Fruit fly (Drosophila melanogaster) whole organism, embryonic: ENCODE measurements around the gene CG43922.

ENCODE experiments used
- ATbp ChIP-seq: fragments of 200-800 bp; sonication (Bioruptor generic); optimal IDR thresholded peaks from 2 replicates; lab custom pipeline; 2017; ENCODE audit warnings: missing biosample characterization, mild to moderate bottlenecking, missing genetic modification characterization, missing genetic modification reagents
- Ada2b ChIP-seq: fragments of 200-800 bp; sonication (Bioruptor generic); IDR thresholded peaks from 2 replicates; pipeline ENCODE4 v1.3.6; 2022; ENCODE audit warnings: missing biosample characterization, missing genetic modification characterization
- Adf1 ChIP-seq: fragments of 200-800 bp; sonication (Bioruptor generic); IDR thresholded peaks from 2 replicates; pipeline ENCODE4 v1.3.6; 2022; ENCODE audit warnings: missing biosample characterization, missing genetic modification characterization
- CG11085 ChIP-seq: fragments of 200-800 bp; sonication (Bioruptor generic); IDR thresholded peaks from 2 replicates; pipeline ENCODE4 v1.3.6; 2022; ENCODE audit warnings: missing biosample characterization, missing genetic modification characterization
- CG11247 ChIP-seq: fragments of 200-800 bp; sonication (Bioruptor generic); IDR thresholded peaks from 2 replicates; pipeline ENCODE4 v1.3.6; 2022; ENCODE audit warnings: missing biosample characterization, missing genetic modification characterization
- CG12071 ChIP-seq: fragments of 200-800 bp; sonication (Bioruptor generic); optimal IDR thresholded peaks from 3 replicates; lab custom pipeline; 2018; ENCODE audit warnings: missing biosample characterization, mild to moderate bottlenecking, missing genetic modification characterization
- CG12659 ChIP-seq: fragments of 200-800 bp; sonication (Bioruptor generic); optimal IDR thresholded peaks from 3 replicates; lab custom pipeline; 2017; ENCODE audit warnings: mild to moderate bottlenecking, missing biosample characterization, missing genetic modification reagents, missing genetic modification characterization
- CG15269 ChIP-seq: fragments of 200-800 bp; sonication (Bioruptor generic); optimal IDR thresholded peaks from 2 replicates; lab custom pipeline; 2018; ENCODE audit warnings: missing biosample characterization, mild to moderate bottlenecking, missing genetic modification characterization, moderate library complexity
- CG15479 ChIP-seq: fragments of 200-800 bp; sonication (Bioruptor generic); optimal IDR thresholded peaks from 3 replicates; lab custom pipeline; 2019; ENCODE audit warnings: missing biosample characterization, mild to moderate bottlenecking, missing genetic modification characterization, moderate library complexity
- CG17385 ChIP-seq: fragments of 200-800 bp; sonication (Bioruptor generic); optimal IDR thresholded peaks from 3 replicates; lab custom pipeline; 2018; ENCODE audit warnings: missing biosample characterization, mild to moderate bottlenecking, missing genetic modification characterization
- CG18476 ChIP-seq: fragments of 200-800 bp; sonication (Bioruptor generic); optimal IDR thresholded peaks from 2 replicates; lab custom pipeline; 2016; ENCODE audit warnings: missing biosample characterization, mild to moderate bottlenecking, missing genetic modification characterization
- CG2875 ChIP-seq: fragments of 200-800 bp; sonication (Bioruptor generic); optimal IDR thresholded peaks from 2 replicates; lab custom pipeline; 2017; ENCODE audit warnings: missing biosample characterization, mild to moderate bottlenecking, missing genetic modification characterization, missing genetic modification reagents
- CG3065 ChIP-seq: fragments of 200-800 bp; sonication (Bioruptor generic); optimal IDR thresholded peaks from 2 replicates; lab custom pipeline; 2016; ENCODE audit warnings: missing biosample characterization, missing genetic modification characterization
- CG32532 ChIP-seq: fragments of 200-800 bp; sonication (Bioruptor generic); IDR thresholded peaks from 2 replicates; pipeline ENCODE4 v1.3.6; 2022; ENCODE audit warnings: missing biosample characterization, missing genetic modification characterization
- CG32767 ChIP-seq: fragments of 200-800 bp; sonication (Bioruptor generic); IDR thresholded peaks from 2 replicates; pipeline ENCODE4 v1.3.6; 2022; ENCODE audit warnings: missing biosample characterization, missing genetic modification characterization
- CG32772 ChIP-seq: fragments of 200-800 bp; sonication (Bioruptor generic); IDR thresholded peaks from 2 replicates; pipeline ENCODE4 v1.3.6; 2022; ENCODE audit warnings: missing biosample characterization, missing genetic modification characterization
- CG42726 ChIP-seq: fragments of 200-800 bp; sonication (Bioruptor generic); IDR thresholded peaks from 2 replicates; pipeline ENCODE4 v1.3.6; 2022; ENCODE audit warnings: missing biosample characterization, missing genetic modification characterization; ENCODE audit not compliant: partially characterized antibody
- CG4360 ChIP-seq: fragments of 200-800 bp; sonication (Bioruptor generic); IDR thresholded peaks from 2 replicates; pipeline ENCODE4 v1.3.6; 2022; ENCODE audit warnings: missing biosample characterization, missing genetic modification characterization
- CG7745 ChIP-seq: fragments of 200-800 bp; sonication (Bioruptor generic); optimal IDR thresholded peaks from 2 replicates; lab custom pipeline; 2018; ENCODE audit warnings: missing biosample characterization, mild to moderate bottlenecking, missing genetic modification characterization, moderate library complexity
- CG8388 ChIP-seq: fragments of 200-800 bp; sonication (Bioruptor generic); optimal IDR thresholded peaks from 2 replicates; lab custom pipeline; 2019; ENCODE audit warnings: missing biosample characterization, mild to moderate bottlenecking, missing genetic modification characterization, moderate library complexity
- CG9797 ChIP-seq: fragments of 200-800 bp; sonication (Bioruptor generic); optimal IDR thresholded peaks from 3 replicates; lab custom pipeline; 2018; ENCODE audit warnings: missing biosample characterization, mild to moderate bottlenecking, missing genetic modification characterization
- Chrac-16 ChIP-seq: fragments of 200-800 bp; sonication (Bioruptor generic); optimal IDR thresholded peaks from 3 replicates; lab custom pipeline; 2016; ENCODE audit warnings: missing biosample characterization, missing genetic modification characterization
- Eip74EF ChIP-seq, 2 experiments: fragments of 200-800 bp in 1 of 2; fragments of >200 bp in 1 of 2; sonication (Bioruptor generic) in 1 of 2; optimal IDR thresholded peaks; 2 replicates each; lab custom pipeline; 2017 to 2019; ENCODE audit warnings: missing biosample characterization in 2 of 2, missing genetic modification characterization in 2 of 2, mild to moderate bottlenecking in 1 of 2, moderate library complexity in 1 of 2
- MBD-R2 ChIP-seq: fragments of 200-800 bp; sonication (Bioruptor generic); IDR thresholded peaks from 2 replicates; pipeline ENCODE4 v1.3.6; 2022; ENCODE audit warnings: missing biosample characterization, missing genetic modification characterization
- Mes4 ChIP-seq: fragments of 200-800 bp; sonication (Bioruptor generic); optimal IDR thresholded peaks from 2 replicates; lab custom pipeline; 2016; ENCODE audit warnings: missing biosample characterization, missing genetic modification characterization
- NC2α ChIP-seq: fragments of 200-800 bp; sonication (Bioruptor generic); optimal IDR thresholded peaks from 2 replicates; lab custom pipeline; 2016; ENCODE audit warnings: missing biosample characterization, missing genetic modification characterization
- NK7.1 ChIP-seq: fragments of 200-800 bp; sonication (Bioruptor generic); optimal IDR thresholded peaks from 3 replicates; lab custom pipeline; 2016; ENCODE audit warnings: missing biosample characterization, missing genetic modification characterization
- Poxn ChIP-seq: fragments of 200-800 bp; sonication (Bioruptor generic); IDR thresholded peaks from 2 replicates; pipeline ENCODE4 v1.3.6; 2022; ENCODE audit warnings: missing biosample characterization, missing genetic modification characterization
- Ptx1 ChIP-seq: fragments of 200-800 bp; sonication (Bioruptor generic); IDR thresholded peaks from 2 replicates; pipeline ENCODE4 v1.3.6; 2022; ENCODE audit warnings: missing biosample characterization, missing genetic modification characterization
- Taf1 ChIP-seq: fragments of 200-800 bp; sonication (Bioruptor generic); IDR thresholded peaks from 2 replicates; pipeline ENCODE4 v1.3.6; 2022; ENCODE audit warnings: missing biosample characterization, missing genetic modification characterization
- Xbp1 ChIP-seq: fragments of 200-800 bp; sonication (Bioruptor generic); optimal IDR thresholded peaks from 3 replicates; lab custom pipeline; 2016; ENCODE audit warnings: missing biosample characterization, mild to moderate bottlenecking, missing genetic modification characterization
- ase ChIP-seq: fragments of 200-800 bp; sonication (Bioruptor generic); IDR thresholded peaks from 3 replicates; pipeline ENCODE4 v1.3.6; 2022; ENCODE audit warnings: missing biosample characterization, missing genetic modification characterization
- eve ChIP-seq, 2 experiments: fragments of >200 bp; optimal IDR thresholded peaks; 2 replicates each; lab custom pipeline; 2017; ENCODE audit warnings: missing biosample characterization in 2 of 2, missing genetic modification characterization in 2 of 2
- eyg ChIP-seq: fragments of 200-800 bp; sonication (Bioruptor generic); optimal IDR thresholded peaks from 3 replicates; lab custom pipeline; 2016; ENCODE audit warnings: missing biosample characterization, missing genetic modification characterization
- hbn ChIP-seq: fragments of 200-800 bp; sonication (Bioruptor generic); IDR thresholded peaks from 2 replicates; pipeline ENCODE4 v1.3.6; 2022; ENCODE audit warnings: missing biosample characterization, missing genetic modification characterization; ENCODE audit not compliant: partially characterized antibody
- jigr1 ChIP-seq: fragments of 200-800 bp; sonication (Bioruptor generic); IDR thresholded peaks from 3 replicates; pipeline ENCODE4 v1.3.6; 2022; ENCODE audit warnings: missing biosample characterization, missing genetic modification characterization
- kay ChIP-seq: fragments of 200-800 bp; sonication (Bioruptor generic); optimal IDR thresholded peaks from 2 replicates; lab custom pipeline; 2016; ENCODE audit warnings: missing biosample characterization, missing genetic modification characterization
- knrl ChIP-seq: fragments of 200-800 bp; sonication (Bioruptor generic); IDR thresholded peaks from 3 replicates; pipeline ENCODE4 v1.3.6; 2022; ENCODE audit warnings: missing biosample characterization, missing genetic modification characterization; ENCODE audit not compliant: partially characterized antibody
- onecut ChIP-seq: fragments of 200-800 bp; sonication (Bioruptor generic); IDR thresholded peaks from 2 replicates; pipeline ENCODE4 v1.3.6; 2022; ENCODE audit warnings: missing biosample characterization, missing genetic modification characterization
- pfk ChIP-seq: fragments of 200-800 bp; sonication (Bioruptor generic); optimal IDR thresholded peaks from 2 replicates; lab custom pipeline; 2018; ENCODE audit warnings: missing biosample characterization, mild to moderate bottlenecking, missing genetic modification characterization, moderate library complexity
- prd ChIP-seq, 3 experiments: fragments of >200 bp in 2 of 3; fragments of 200-800 bp in 1 of 3; sonication (Bioruptor generic) in 1 of 3; optimal IDR thresholded peaks in 2 of 3; IDR thresholded peaks in 1 of 3; 2 replicates in 2 of 3; 3 replicates in 1 of 3; pipeline versions ENCODE4 v1.3.6 to Lab custom; 2017 to 2022; ENCODE audit warnings: missing biosample characterization in 1 of 3, missing genetic modification characterization in 1 of 3
- rib ChIP-seq: fragments of 200-800 bp; sonication (Bioruptor generic); IDR thresholded peaks from 2 replicates; pipeline ENCODE4 v1.3.6; 2022; ENCODE audit warnings: missing biosample characterization, missing genetic modification characterization
- slp2 ChIP-seq: fragments of 200-800 bp; sonication (Bioruptor generic); optimal IDR thresholded peaks from 2 replicates; lab custom pipeline; 2016; ENCODE audit warnings: missing biosample characterization, missing genetic modification characterization
- tin ChIP-seq: fragments of 200-800 bp; sonication (Bioruptor generic); optimal IDR thresholded peaks from 3 replicates; lab custom pipeline; 2016; ENCODE audit warnings: missing biosample characterization, missing genetic modification characterization
- tll ChIP-seq, 2 experiments: fragments of 200-800 bp in 1 of 2; fragments of >200 bp in 1 of 2; sonication (Bioruptor generic) in 1 of 2; optimal IDR thresholded peaks; 2 replicates each; lab custom pipeline; 2017 to 2019; ENCODE audit warnings: missing biosample characterization in 2 of 2, missing genetic modification characterization in 2 of 2, mild to moderate bottlenecking in 1 of 2, moderate library complexity in 1 of 2
- unpg ChIP-seq: fragments of 200-800 bp; sonication (Bioruptor generic); optimal IDR thresholded peaks from 3 replicates; lab custom pipeline; 2018; ENCODE audit warnings: missing biosample characterization, mild to moderate bottlenecking, missing genetic modification characterization, moderate library complexity
- vfl ChIP-seq: fragments of 200-800 bp; sonication (Bioruptor generic); optimal IDR thresholded peaks from 2 replicates; lab custom pipeline; 2016; ENCODE audit warnings: missing biosample characterization, missing genetic modification characterization
- z ChIP-seq: fragments of 200-800 bp; sonication (Bioruptor generic); IDR thresholded peaks from 3 replicates; pipeline ENCODE4 v1.3.6; 2022; ENCODE audit warnings: missing biosample characterization, missing genetic modification characterization

Gene CG43922

DNA sequence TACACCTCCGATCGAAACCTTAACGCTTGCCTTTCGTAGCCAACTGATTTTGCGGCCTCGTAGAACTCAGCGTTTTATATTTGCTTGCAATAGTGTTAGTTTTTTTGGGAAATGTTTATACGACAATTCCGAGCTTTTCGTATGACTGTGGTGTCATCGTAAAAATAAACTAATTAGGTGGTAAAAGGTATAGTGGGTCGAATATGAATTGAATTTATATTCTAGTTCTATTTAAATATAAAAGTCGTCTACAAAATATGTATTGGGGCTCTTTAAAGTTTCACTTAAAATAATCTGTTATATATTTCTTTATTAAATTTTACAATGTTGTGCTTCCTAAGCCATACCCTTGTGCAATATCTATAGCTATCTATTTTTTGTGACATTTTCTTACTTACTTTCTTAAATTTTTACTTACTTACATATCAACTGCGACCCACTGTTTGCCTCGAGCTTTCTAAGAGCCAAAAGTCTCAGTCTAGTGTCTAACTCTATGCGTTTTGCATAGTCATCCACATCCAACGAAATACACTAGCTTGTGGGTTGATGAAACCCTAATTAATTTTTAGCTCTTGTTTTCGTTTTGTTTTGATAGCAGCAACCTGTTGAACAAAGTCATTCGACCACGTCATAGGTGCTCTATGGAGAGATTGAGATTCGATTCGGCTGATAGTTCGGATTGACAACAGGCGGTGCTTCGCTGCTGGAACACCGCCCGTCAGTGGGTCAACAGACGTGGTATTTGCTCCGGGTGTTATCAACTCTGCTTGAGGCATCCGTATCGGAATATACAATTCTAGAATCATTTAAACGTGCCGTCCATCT is 42.6 kb upstream of the CG43922 start, which contains the start of gene CG9498 (continued):
- TF ChIP-seq eyg (GFP tag; lab: Kevin White, UChicago): no peak
- TF ChIP-seq CG15269: peak; percentile 88
- no peak for TF ChIP-seq tll (GFP tag; optimal IDR thresholded peaks at IDR 0.05; lab: Kevin White, UChicago)
- TF ChIP-seq Chrac-16 (GFP tag; lab: Kevin White, UChicago): peak; percentile 33
- TF ChIP-seq pfk (GFP tag; lab: Kevin White, UChicago): no peak
- peak; percentile 81 for TF ChIP-seq Ptx1 (GFP tag; lab: Robert Waterston, UW)
- TF ChIP-seq knrl (GFP tag; lab: Robert Waterston, UW): no peak
- 0 out of 2 replicates have a peak, but pooled peaks have one; percentile 13 for TF ChIP-seq onecut
- peak; percentile 70 for TF ChIP-seq ATbp (GFP tag; lab: Kevin White, UChicago)
- no peak for TF ChIP-seq kay (GFP tag; lab: Kevin White, UChicago)
- TF ChIP-seq jigr1 (GFP tag; lab: Robert Waterston, UW): peak; percentile 67; the same call in 2 of the 3 replicates
- no peak for TF ChIP-seq CG42726 (GFP tag; lab: Robert Waterston, UW)
- no peak for TF ChIP-seq z (GFP tag; lab: Robert Waterston, UW)
- TF ChIP-seq hbn (GFP tag; lab: Robert Waterston, UW): no peak
- peak; percentile 92 for TF ChIP-seq CG12659 (GFP tag; lab: Kevin White, UChicago)
- peak; percentile 60 for TF ChIP-seq Ada2b (GFP tag; lab: Robert Waterston, UW)
- peak; percentile 95 for TF ChIP-seq Taf1 (GFP tag; lab: Robert Waterston, UW)
- no peak for TF ChIP-seq CG11247 (GFP tag; lab: Robert Waterston, UW)
- TF ChIP-seq eve (GFP tag; optimal IDR thresholded peaks at IDR 0.05; lab: Kevin White, UChicago): no peak
- peak; percentile 72; the same call in 2 of the 3 replicates for TF ChIP-seq ase
- peak; percentile 39 for TF ChIP-seq CG2875
- peak; percentile 67 for TF ChIP-seq CG32772
- TF ChIP-seq NK7.1: peak; percentile 7
- TF ChIP-seq MBD-R2 (GFP tag; lab: Robert Waterston, UW): peak; percentile 14; the same call in 1 of the 2 replicates
- TF ChIP-seq CG8388 (GFP tag; lab: Kevin White, UChicago): peak; percentile 60
- peak; percentile 86 for TF ChIP-seq CG17385
- TF ChIP-seq slp2 (GFP tag; lab: Kevin White, UChicago): no peak
- no peak for TF ChIP-seq NC2α (GFP tag; lab: Kevin White, UChicago)
- TF ChIP-seq CG3065 (GFP tag; lab: Kevin White, UChicago): no peak
- peak in 1 of 2 experiments; percentile 69 for TF ChIP-seq Eip74EF (GFP tag; optimal IDR thresholded peaks at IDR 0.05; lab: Kevin White, UChicago)
- TF ChIP-seq rib (GFP tag; lab: Robert Waterston, UW): no peak
- TF ChIP-seq CG11085 (GFP tag; lab: Robert Waterston, UW): peak; percentile 85
- no peak for TF ChIP-seq CG9797 (GFP tag; lab: Kevin White, UChicago)
- peak; percentile 14 for TF ChIP-seq vfl
- TF ChIP-seq tin (GFP tag; lab: Kevin White, UChicago): peak; percentile 15
- no peak for TF ChIP-seq CG7745 (tag; lab: Kevin White, UChicago)
- TF ChIP-seq CG12071: no peak
- TF ChIP-seq CG4360 (GFP tag; lab: Robert Waterston, UW): no peak
- TF ChIP-seq unpg (GFP tag; lab: Kevin White, UChicago): peak; percentile 85
- TF ChIP-seq CG15479 (GFP tag; lab: Kevin White, UChicago): no peak
- TF ChIP-seq Poxn: peak; percentile 75; the same call in 1 of the 2 replicates
- peak; percentile 49 for TF ChIP-seq CG18476
- peak; percentile 57; the same call in 1 of the 2 replicates for TF ChIP-seq CG32767 (GFP tag; lab: Robert Waterston, UW)
- no peak for TF ChIP-seq prd (optimal IDR thresholded peaks at IDR 0.05; lab: Kevin White, UChicago)
- peak; percentile 75; the same call in 2 of the 3 replicates for TF ChIP-seq prd (GFP tag; IDR thresholded peaks at IDR 0.05; lab: Robert Waterston, UW)
- peak; percentile 95 for TF ChIP-seq CG32532 (GFP tag; lab: Robert Waterston, UW)
- no peak for TF ChIP-seq Mes4 (GFP tag; lab: Kevin White, UChicago)
- TF ChIP-seq Adf1 (GFP tag; lab: Robert Waterston, UW): peak; percentile 70
- no peak for TF ChIP-seq Xbp1 (GFP tag; lab: Kevin White, UChicago)
